Worm (Caenorhabditis elegans): Measurements from ENCODE around the gene snb-7.

DNA sequence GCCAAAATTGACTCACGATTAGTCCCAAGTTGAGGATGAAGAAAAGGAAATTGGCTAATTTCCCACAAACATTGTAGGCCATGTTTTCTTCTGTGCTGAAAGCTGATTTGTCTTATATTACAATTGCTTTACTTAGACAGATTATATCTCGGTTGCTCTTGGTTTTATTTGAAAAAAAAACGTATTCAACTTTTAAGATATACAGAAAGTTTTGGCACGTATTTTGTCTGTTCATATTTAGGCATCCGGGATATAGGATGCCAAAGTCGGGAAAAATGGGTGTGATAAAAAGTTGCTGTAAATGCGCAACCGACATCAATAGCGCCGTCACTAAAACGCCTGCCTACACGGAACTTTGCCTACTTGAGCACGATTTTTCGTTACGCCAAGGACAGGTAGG lies 40.5 kb upstream of the snb-7 start, which contains the start of gene tsp-4:
- TF ChIP-seq flt-1 (GFP tag; IDR thresholded peaks at IDR 0.05), result no peak
- no peak for TF ChIP-seq ama-1 (optimal IDR thresholded peaks at IDR 0.05)
- no peak for TF ChIP-seq tra-4 (tag; optimal IDR thresholded peaks at IDR 0.05)
- no peak for TF ChIP-seq scrt-1 (GFP tag; IDR thresholded peaks at IDR 0.05)

Measured in whole organism, early embryonic.